Worm (Caenorhabditis elegans): ENCODE measurements around the gene T05C12.8.

Gene T05C12.8

DNA sequence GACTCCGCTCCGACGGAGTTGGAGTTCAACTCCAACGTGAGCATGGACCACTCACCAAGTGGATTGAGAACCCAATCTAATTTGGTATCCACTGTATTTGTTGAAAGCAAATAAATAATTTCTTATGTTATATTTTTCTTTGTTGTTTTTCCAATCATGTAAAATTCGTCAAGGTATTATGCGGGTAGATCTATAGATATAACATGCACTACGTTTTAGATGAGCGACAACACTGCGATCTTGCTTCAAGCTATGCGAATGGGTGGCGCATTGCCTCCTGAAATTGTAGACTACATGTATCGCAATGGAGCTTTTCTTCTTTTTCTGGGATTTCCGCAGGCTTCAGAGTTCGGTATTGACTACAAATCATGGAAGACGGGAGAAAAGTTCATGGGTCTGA is 45.8 kb downstream of the T05C12.8 start, which contains the start of gene F10B5.2 (continued):
- TF ChIP-seq B0035.1 (tag; optimal IDR thresholded peaks at IDR 0.05) (no peak), pha-4 (tag; optimal IDR thresholded peaks at IDR 0.05) (no peak), sptf-2 (GFP tag; optimal IDR thresholded peaks at IDR 0.05) (no peak), F57C9.4 (tag; optimal IDR thresholded peaks at IDR 0.05) (no peak), attf-5 (GFP tag; optimal IDR thresholded peaks at IDR 0.05) (no peak), F49E8.2 (tag; optimal IDR thresholded peaks at IDR 0.05; ENCODE audit: insufficient read depth) (peak; percentile 53), lir-1 (GFP tag; conservative IDR thresholded peaks at IDR 0.05) (no peak), repo-1 (tag; optimal IDR thresholded peaks at IDR 0.05) (no peak), ceh-27 (GFP tag; optimal IDR thresholded peaks at IDR 0.05) (no peak), mcd-1 (GFP tag; IDR thresholded peaks at IDR 0.05) (no peak), madf-6 (GFP tag; IDR thresholded peaks at IDR 0.05) (peak; percentile 58), Y56A3A.18 (GFP tag; IDR thresholded peaks at IDR 0.05) (no peak), nhr-90 (tag; optimal IDR thresholded peaks at IDR 0.05) (no peak), F23B12.7 (tag; optimal IDR thresholded peaks at IDR 0.05; ENCODE audit: insufficient read depth) (no peak), hmg-20 (GFP tag; IDR thresholded peaks at IDR 0.05) (no peak), ztf-25 (GFP tag; IDR thresholded peaks at IDR 0.05) (0 out of 2 replicates have a peak, but pooled peaks have one; percentile 29), zfh-2 (GFP tag; conservative IDR thresholded peaks at IDR 0.05) (no peak), ama-1 (optimal IDR thresholded peaks at IDR 0.05) (no peak), ama-1 (GFP tag; optimal IDR thresholded peaks at IDR 0.05) (no peak), ekl-4 (GFP tag; IDR thresholded peaks at IDR 0.05) (peak; percentile 58; the same call in 1 of the 2 replicates), nfyb-1 (GFP tag; IDR thresholded peaks at IDR 0.05) (no peak; the same call in 1 of the 2 replicates), bed-2 (GFP tag; IDR thresholded peaks at IDR 0.05) (no peak), aptf-2 (GFP tag; conservative IDR thresholded peaks at IDR 0.05) (no peak), tbx-9 (tag; optimal IDR thresholded peaks at IDR 0.05; ENCODE audit: borderline replicate concordance) (no peak), ets-4 (GFP tag; optimal IDR thresholded peaks at IDR 0.05) (no peak), F37B4.10 (GFP tag; IDR thresholded peaks at IDR 0.05) (no peak), F57A8.1 (GFP tag; optimal IDR thresholded peaks at IDR 0.05) (peak; percentile 7), Y95B8A.8 (GFP tag; IDR thresholded peaks at IDR 0.05) (no peak), F52B5.7 (tag; optimal IDR thresholded peaks at IDR 0.05) (no peak)

DNA sequence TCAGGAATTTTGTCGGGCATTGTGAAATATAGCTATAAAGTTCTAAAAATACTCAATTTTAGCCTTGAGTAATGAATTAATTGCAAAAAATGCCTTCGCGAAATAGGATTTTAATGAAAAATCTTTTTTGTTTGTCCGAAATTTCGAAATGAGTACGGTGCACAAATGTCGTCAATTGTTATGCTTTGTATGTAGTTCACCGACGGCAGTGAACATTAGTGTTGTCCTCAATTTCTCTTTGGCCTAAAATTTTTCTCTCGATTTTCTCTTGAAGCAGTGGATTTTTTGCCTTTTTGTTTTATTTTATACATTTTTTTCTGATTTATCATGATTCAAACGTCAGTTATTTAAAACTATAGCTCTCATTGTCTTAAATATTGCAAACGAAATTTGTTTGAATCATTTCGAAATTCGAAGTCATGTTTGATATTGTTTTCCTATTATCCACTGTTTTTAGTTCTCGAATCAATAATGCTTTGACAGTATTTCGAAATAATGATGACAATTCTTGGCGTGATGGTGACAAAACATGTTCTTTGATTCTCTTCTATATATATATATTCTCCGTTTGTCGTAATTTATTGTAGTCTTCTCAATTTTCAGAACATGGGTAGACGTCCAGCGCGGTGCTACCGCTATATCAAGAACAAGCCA is 47.0 kb downstream of the T05C12.8 start, which contains the start of the genes ints-11 and rpl-10:
TSS of gene ints-11 (minus strand) at position 201 of the 654 bp plus-strand sequence.
TSS of gene rpl-10 (plus strand) at position 604 of the 654 bp plus-strand sequence.
- TF ChIP-seq lsl-1 (GFP tag; optimal IDR thresholded peaks at IDR 0.05) (peak; percentile 15), nhr-90 (tag; optimal IDR thresholded peaks at IDR 0.05) (no peak), nhr-120 (GFP tag; IDR thresholded peaks at IDR 0.05) (no peak), lin-35 (GFP tag; optimal IDR thresholded peaks at IDR 0.05) (peak in 1 of 3 experiments; percentile 18), attf-5 (GFP tag; optimal IDR thresholded peaks at IDR 0.05) (peak; percentile 29), cebp-1 (GFP tag; IDR thresholded peaks at IDR 0.05) (no peak), cebp-1 (tag; optimal IDR thresholded peaks at IDR 0.05) (peak; percentile 55), snpc-4 (GFP tag; optimal IDR thresholded peaks at IDR 0.05) (no peak), snpc-4 (tag; optimal IDR thresholded peaks at IDR 0.05) (peak in 1 of 4 experiments; percentile 47), hmg-1.2 (GFP tag; IDR thresholded peaks at IDR 0.05) (no peak), F52B5.7 (tag; optimal IDR thresholded peaks at IDR 0.05) (no peak), F33H1.4 (GFP tag; IDR thresholded peaks at IDR 0.05) (peak; percentile 67), B0035.1 (tag; optimal IDR thresholded peaks at IDR 0.05) (no peak), F37B4.10 (GFP tag; IDR thresholded peaks at IDR 0.05) (no peak), pha-4 (tag; optimal IDR thresholded peaks at IDR 0.05) (peak; percentile 30), madf-8 (GFP tag; conservative IDR thresholded peaks at IDR 0.05) (no peak)

Data from whole organism, young adult.